Fruit fly (Drosophila melanogaster): ENCODE results near the gene Kdm2.

The Kdm2 gene

dm6 chr3R:9027082-9027481 is 25.2 kb upstream of the Kdm2 start:
- TF ChIP-seq CG17801 (GFP tag; optimal IDR thresholded peaks at IDR 0.05; ENCODE audit: partially characterized antibody): no peak

- TF ChIP-seq CG17801 (GFP tag; optimal IDR thresholded peaks at IDR 0.05; ENCODE audit: partially characterized antibody): no peak
Observed at dm6 chr3R:9028690-9029089, 23.6 kb upstream of the Kdm2 start.

- no peak for TF ChIP-seq CG17801 (GFP tag; optimal IDR thresholded peaks at IDR 0.05; ENCODE audit: partially characterized antibody)
Observed at dm6 chr3R:9029411-9029810, 22.9 kb upstream of the Kdm2 start.

dm6 chr3R:9030006-9030749 is 22.1 kb upstream of the Kdm2 start:
- TF ChIP-seq CG17801 (GFP tag; optimal IDR thresholded peaks at IDR 0.05; ENCODE audit: partially characterized antibody): no peak

- TF ChIP-seq CG17801 (GFP tag; optimal IDR thresholded peaks at IDR 0.05; ENCODE audit: partially characterized antibody): no peak
Observed at dm6 chr3R:9030750-9031128, 21.6 kb upstream of the Kdm2 start.

dm6 chr3R:9031797-9032418 is 20.4 kb upstream of the Kdm2 start:
- TF ChIP-seq CG17801 (GFP tag; optimal IDR thresholded peaks at IDR 0.05; ENCODE audit: partially characterized antibody): peak; percentile 86

- peak; percentile 88 for TF ChIP-seq CG17801 (GFP tag; optimal IDR thresholded peaks at IDR 0.05; ENCODE audit: partially characterized antibody)
Observed at dm6 chr3R:9033619-9034401, 18.5 kb upstream of the Kdm2 start.

dm6 chr3R:9035252-9035651 is 17.0 kb upstream of the Kdm2 start:
- no peak for TF ChIP-seq CG17801 (GFP tag; optimal IDR thresholded peaks at IDR 0.05; ENCODE audit: partially characterized antibody)

- no peak for TF ChIP-seq CG17801 (GFP tag; optimal IDR thresholded peaks at IDR 0.05; ENCODE audit: partially characterized antibody)
Observed at dm6 chr3R:9037946-9038345, 14.3 kb upstream of the Kdm2 start.

- peak; percentile 30 for TF ChIP-seq CG17801 (GFP tag; optimal IDR thresholded peaks at IDR 0.05; ENCODE audit: partially characterized antibody)
Observed at dm6 chr3R:9038652-9039051, 13.6 kb upstream of the Kdm2 start, which contains the start of gene hyx. TSS of gene hyx (plus strand) at chr3R:9038760.

dm6 chr3R:9039448-9039847 is 12.8 kb upstream of the Kdm2 start, which contains the start of gene neur:
TSS of gene neur (minus strand) at chr3R:9039471.
- TF ChIP-seq CG17801 (GFP tag; optimal IDR thresholded peaks at IDR 0.05; ENCODE audit: partially characterized antibody): no peak

- TF ChIP-seq CG17801 (GFP tag; optimal IDR thresholded peaks at IDR 0.05; ENCODE audit: partially characterized antibody): no peak
Observed at dm6 chr3R:9043610-9044009, 8.7 kb upstream of the Kdm2 start.

dm6 chr3R:9045733-9046132 is 6.6 kb upstream of the Kdm2 start:
- no peak for TF ChIP-seq CG17801 (GFP tag; optimal IDR thresholded peaks at IDR 0.05; ENCODE audit: partially characterized antibody)

- no peak for TF ChIP-seq CG17801 (GFP tag; optimal IDR thresholded peaks at IDR 0.05; ENCODE audit: partially characterized antibody)
Observed at dm6 chr3R:9046954-9047353, 5.3 kb upstream of the Kdm2 start.

- peak; percentile 77 for TF ChIP-seq CG17801 (GFP tag; optimal IDR thresholded peaks at IDR 0.05; ENCODE audit: partially characterized antibody)
Observed at dm6 chr3R:9047561-9048465, 4.5 kb upstream of the Kdm2 start, which contains the start of gene Rel. TSS of gene Rel (minus strand) at chr3R:9047977.
